Fruit fly (Drosophila melanogaster) whole organism, pupa: ENCODE results near the gene CG7368.

Experiments
- CG10348 ChIP-seq: fragments of 200-800 bp; sonication (Bioruptor generic); IDR thresholded peaks from 2 replicates; pipeline ENCODE4 v1.3.6; 2022; ENCODE audit warnings: missing biosample characterization, missing genetic modification characterization
- CG12605 ChIP-seq: fragments of 200-800 bp; sonication (Bioruptor generic); IDR thresholded peaks from 2 replicates; pipeline ENCODE4 v1.3.6; 2022; ENCODE audit warnings: missing biosample characterization, missing genetic modification characterization
- CG13204 ChIP-seq: fragments of 200-800 bp; sonication (Bioruptor generic); optimal IDR thresholded peaks from 2 replicates; lab custom pipeline; 2018; ENCODE audit warnings: missing biosample characterization, mild to moderate bottlenecking, missing genetic modification characterization, moderate library complexity
- CG14655 ChIP-seq: fragments of 200-800 bp; sonication (Bioruptor generic); optimal IDR thresholded peaks from 3 replicates; lab custom pipeline; 2017; ENCODE audit warnings: mild to moderate bottlenecking, missing biosample characterization, missing genetic modification reagents, missing genetic modification characterization
- CG15710 ChIP-seq: fragments of 200-800 bp; sonication (Bioruptor generic); optimal IDR thresholded peaks from 2 replicates; lab custom pipeline; 2018; ENCODE audit warnings: missing biosample characterization, mild to moderate bottlenecking, missing genetic modification characterization, moderate library complexity
- CG17806 ChIP-seq: fragments of 200-800 bp; sonication (Bioruptor generic); optimal IDR thresholded peaks from 2 replicates; lab custom pipeline; 2018; ENCODE audit warnings: missing biosample characterization, mild to moderate bottlenecking, missing genetic modification characterization, moderate library complexity
- CG32121 ChIP-seq: fragments of 200-800 bp; sonication (Bioruptor generic); IDR thresholded peaks from 2 replicates; pipeline ENCODE4 v1.3.6; 2022; ENCODE audit warnings: missing biosample characterization, missing genetic modification characterization
- CG34367 ChIP-seq: fragments of 200-800 bp; sonication (Bioruptor generic); optimal IDR thresholded peaks from 2 replicates; lab custom pipeline; 2018; ENCODE audit warnings: missing biosample characterization, mild to moderate bottlenecking, missing genetic modification characterization
- CG4496 ChIP-seq: fragments of 200-800 bp; sonication (Bioruptor generic); IDR thresholded peaks from 3 replicates; pipeline ENCODE4 v1.3.6; 2022; ENCODE audit warnings: missing biosample characterization, missing genetic modification characterization
- CG8159 ChIP-seq: fragments of 200-800 bp; sonication (Bioruptor generic); optimal IDR thresholded peaks from 3 replicates; lab custom pipeline; 2018; ENCODE audit warnings: missing biosample characterization, mild to moderate bottlenecking, missing genetic modification characterization, moderate library complexity
- CG8301 ChIP-seq: fragments of 200-800 bp; sonication (Bioruptor generic); optimal IDR thresholded peaks from 2 replicates; lab custom pipeline; 2018; ENCODE audit warnings: missing biosample characterization, mild to moderate bottlenecking, missing genetic modification characterization
- CG9948 ChIP-seq: fragments of 200-800 bp; sonication (Bioruptor generic); optimal IDR thresholded peaks from 2 replicates; lab custom pipeline; 2018; ENCODE audit warnings: missing biosample characterization, mild to moderate bottlenecking, missing genetic modification characterization, moderate library complexity
- D1 ChIP-seq: fragments of 200-800 bp; sonication (Bioruptor generic); optimal IDR thresholded peaks from 2 replicates; lab custom pipeline; 2018; ENCODE audit warnings: missing biosample characterization, mild to moderate bottlenecking, missing genetic modification characterization, moderate library complexity
- EcR ChIP-seq: fragments of 200-800 bp; sonication (Bioruptor generic); optimal IDR thresholded peaks from 3 replicates; lab custom pipeline; 2019; ENCODE audit warnings: missing biosample characterization, missing genetic modification characterization, mild to moderate bottlenecking, moderate library complexity, missing genetic modification reagents
- Ets98B ChIP-seq: fragments of 200-800 bp; sonication (Bioruptor generic); IDR thresholded peaks from 2 replicates; pipeline ENCODE4 v1.3.6; 2022; ENCODE audit warnings: missing biosample characterization, missing genetic modification characterization
- Pif1A ChIP-seq: fragments of 200-800 bp; sonication (Bioruptor generic); optimal IDR thresholded peaks from 3 replicates; lab custom pipeline; 2016; ENCODE audit warnings: missing biosample characterization, missing genetic modification characterization
- Pif1B ChIP-seq: fragments of 200-800 bp; sonication (Bioruptor generic); optimal IDR thresholded peaks from 3 replicates; lab custom pipeline; 2016; ENCODE audit warnings: missing biosample characterization, missing genetic modification characterization
- Snoo ChIP-seq: fragments of 200-800 bp; sonication (Bioruptor generic); optimal IDR thresholded peaks from 3 replicates; lab custom pipeline; 2017; ENCODE audit warnings: missing biosample characterization, mild to moderate bottlenecking, missing genetic modification characterization, inconsistent platforms
- fd96Ca ChIP-seq: fragments of 200-800 bp; sonication (Bioruptor generic); IDR thresholded peaks from 3 replicates; pipeline ENCODE4 v1.3.6; 2022; ENCODE audit warnings: missing biosample characterization, missing genetic modification characterization
- gl ChIP-seq: fragments of 200-800 bp; sonication (Bioruptor generic); optimal IDR thresholded peaks from 2 replicates; lab custom pipeline; 2018; ENCODE audit warnings: missing biosample characterization, mild to moderate bottlenecking, missing genetic modification characterization
- rn ChIP-seq: fragments of 200-800 bp; sonication (Bioruptor generic); IDR thresholded peaks from 2 replicates; pipeline ENCODE4 v1.3.6; 2022; ENCODE audit warnings: missing biosample characterization, missing genetic modification characterization

Gene CG7368

dm6 chr3L:11630684-11631083 lies 33.7 kb downstream of the CG7368 start:
- TF ChIP-seq gl (tag; lab: Kevin White, UChicago) (no peak), EcR (GFP tag; lab: Kevin White, UChicago) (no peak), CG4496 (GFP tag; lab: Robert Waterston, UW) (no peak), CG13204 (no peak), CG9948 (tag; lab: Kevin White, UChicago) (no peak), CG32121 (GFP tag; lab: Robert Waterston, UW) (no peak), Pif1A (GFP tag; lab: Kevin White, UChicago) (no peak), CG12605 (GFP tag; lab: Robert Waterston, UW) (no peak), CG8159 (tag; lab: Kevin White, UChicago) (no peak), CG17806 (tag; lab: Kevin White, UChicago) (no peak)

- no peak for TF ChIP-seq Snoo (tag; lab: Kevin White, UChicago)
- no peak for TF ChIP-seq CG32121 (GFP tag; lab: Robert Waterston, UW)
- no peak for TF ChIP-seq rn (GFP tag; lab: Robert Waterston, UW)
- no peak for TF ChIP-seq fd96Ca (GFP tag; lab: Robert Waterston, UW)
- no peak for TF ChIP-seq Pif1B (GFP tag; lab: Kevin White, UChicago)
- TF ChIP-seq CG8301 (tag; lab: Kevin White, UChicago), result no peak
- TF ChIP-seq CG13204, result no peak
- no peak for TF ChIP-seq CG17806 (tag; lab: Kevin White, UChicago)
- no peak for TF ChIP-seq Pif1A (GFP tag; lab: Kevin White, UChicago)
- TF ChIP-seq D1 (tag; lab: Kevin White, UChicago), result no peak
- TF ChIP-seq Ets98B (GFP tag; lab: Robert Waterston, UW), result no peak
- no peak for TF ChIP-seq CG9948 (tag; lab: Kevin White, UChicago)
- no peak for TF ChIP-seq CG15710 (tag; lab: Kevin White, UChicago)
- TF ChIP-seq CG10348 (GFP tag; lab: Robert Waterston, UW), result no peak
- TF ChIP-seq CG34367 (tag; lab: Kevin White, UChicago), result no peak
- TF ChIP-seq CG4496 (GFP tag; lab: Robert Waterston, UW), result no peak
- TF ChIP-seq EcR (GFP tag; lab: Kevin White, UChicago), result no peak
Observed at dm6 chr3L:11631092-11631491, 34.1 kb downstream of the CG7368 start, which contains the start of gene CG32091. TSS of gene CG32091 (plus strand) at chr3L:11631392.

dm6 chr3L:11634551-11634950 lies 37.5 kb downstream of the CG7368 start:
- TF ChIP-seq CG10348 (GFP tag; lab: Robert Waterston, UW), result no peak
- peak; percentile 56 for TF ChIP-seq Pif1B (GFP tag; lab: Kevin White, UChicago)
- peak; percentile 94 for TF ChIP-seq CG12605 (GFP tag; lab: Robert Waterston, UW)
- TF ChIP-seq rn (GFP tag; lab: Robert Waterston, UW), result no peak
- TF ChIP-seq Pif1A (GFP tag; lab: Kevin White, UChicago), result peak; percentile 44
- TF ChIP-seq CG14655, result peak; percentile 80
- peak; percentile 83 for TF ChIP-seq CG4496 (GFP tag; lab: Robert Waterston, UW)
- TF ChIP-seq CG13204, result peak; percentile 71
- TF ChIP-seq CG8301 (tag; lab: Kevin White, UChicago), result peak; percentile 66
- TF ChIP-seq gl (tag; lab: Kevin White, UChicago), result peak; percentile 69
- TF ChIP-seq CG32121 (GFP tag; lab: Robert Waterston, UW), result peak; percentile 58
- no peak for TF ChIP-seq Snoo (tag; lab: Kevin White, UChicago)
- peak; percentile 48 for TF ChIP-seq CG17806 (tag; lab: Kevin White, UChicago)
- no peak for TF ChIP-seq D1 (tag; lab: Kevin White, UChicago)
- TF ChIP-seq Ets98B (GFP tag; lab: Robert Waterston, UW), result peak; percentile 54
- no peak for TF ChIP-seq EcR (GFP tag; lab: Kevin White, UChicago)
- no peak; the same call in 1 of the 3 replicates for TF ChIP-seq fd96Ca (GFP tag; lab: Robert Waterston, UW)
- peak; percentile 73 for TF ChIP-seq CG34367 (tag; lab: Kevin White, UChicago)
- TF ChIP-seq CG9948 (tag; lab: Kevin White, UChicago), result peak; percentile 24
- peak; percentile 50 for TF ChIP-seq CG8159 (tag; lab: Kevin White, UChicago)
- peak; percentile 64 for TF ChIP-seq CG15710 (tag; lab: Kevin White, UChicago)

dm6 chr3L:11636829-11637228 lies 39.8 kb downstream of the CG7368 start:
- no peak for TF ChIP-seq Pif1A (GFP tag; lab: Kevin White, UChicago)
- TF ChIP-seq CG17806 (tag; lab: Kevin White, UChicago), result no peak
- TF ChIP-seq CG9948 (tag; lab: Kevin White, UChicago), result no peak
- TF ChIP-seq CG15710 (tag; lab: Kevin White, UChicago), result no peak
- TF ChIP-seq CG8159 (tag; lab: Kevin White, UChicago), result peak; percentile 47
- peak; percentile 51 for TF ChIP-seq CG32121 (GFP tag; lab: Robert Waterston, UW)
- no peak for TF ChIP-seq CG12605 (GFP tag; lab: Robert Waterston, UW)
- TF ChIP-seq CG13204, result no peak
- TF ChIP-seq fd96Ca (GFP tag; lab: Robert Waterston, UW), result no peak; the same call in 2 of the 3 replicates
- TF ChIP-seq CG14655, result no peak
- TF ChIP-seq CG4496 (GFP tag; lab: Robert Waterston, UW), result peak; percentile 60; the same call in 1 of the 3 replicates
- no peak for TF ChIP-seq Snoo (tag; lab: Kevin White, UChicago)
- peak; percentile 31; the same call in 1 of the 2 replicates for TF ChIP-seq Ets98B (GFP tag; lab: Robert Waterston, UW)
- TF ChIP-seq D1 (tag; lab: Kevin White, UChicago), result no peak
- TF ChIP-seq gl (tag; lab: Kevin White, UChicago), result no peak
- no peak for TF ChIP-seq CG10348 (GFP tag; lab: Robert Waterston, UW)
- TF ChIP-seq CG34367 (tag; lab: Kevin White, UChicago), result no peak
- TF ChIP-seq EcR (GFP tag; lab: Kevin White, UChicago), result no peak
- TF ChIP-seq rn (GFP tag; lab: Robert Waterston, UW), result no peak
- no peak for TF ChIP-seq CG8301 (tag; lab: Kevin White, UChicago)
- no peak for TF ChIP-seq Pif1B (GFP tag; lab: Kevin White, UChicago)

- no peak for TF ChIP-seq CG9948 (tag; lab: Kevin White, UChicago)
- TF ChIP-seq D1 (tag; lab: Kevin White, UChicago), result no peak
- TF ChIP-seq Pif1A (GFP tag; lab: Kevin White, UChicago), result no peak
Observed at dm6 chr3L:11645933-11646332, 48.9 kb downstream of the CG7368 start, which contains the start of gene CG6071. TSS of gene CG6071 (minus strand) at chr3L:11646033.
